Worm (Caenorhabditis elegans) whole organism, L3 larva: ENCODE measurements around the gene T10C6.6.
"Not testable (repeated sequence)": the region's sequence is repeated elsewhere in the genome, so short reads cannot be mapped to it uniquely, and the experiment has no call there.

Experiments
- R02D3.7 ChIP-seq: fragments of 150-350 bp; optimal IDR thresholded peaks from 2 replicates; lab custom pipeline; 2014; ENCODE audit warnings: missing biosample characterization, missing genetic modification characterization
- ZK546.5 ChIP-seq: sonication (generic microtip); optimal IDR thresholded peaks from 2 replicates; lab custom pipeline; 2017; ENCODE audit warnings: missing biosample characterization, missing genetic modification characterization
- aly-2 ChIP-seq: fragments of 150-350 bp; optimal IDR thresholded peaks from 2 replicates; lab custom pipeline; 2014; ENCODE audit warnings: missing biosample characterization, missing genetic modification characterization
- ama-1 ChIP-seq: fragments of 150-350 bp; optimal IDR thresholded peaks from 2 replicates; lab custom pipeline; 2018
- ceh-16 ChIP-seq: sonication (generic microtip); optimal IDR thresholded peaks from 2 replicates; lab custom pipeline; 2017; ENCODE audit warnings: missing biosample characterization, missing genetic modification characterization
- ceh-28 ChIP-seq: fragments of 150-350 bp; optimal IDR thresholded peaks from 2 replicates; lab custom pipeline; 2014; ENCODE audit warnings: missing biosample characterization, missing genetic modification reagents, missing genetic modification characterization
- ceh-82 ChIP-seq: fragments of 150-350 bp; optimal IDR thresholded peaks from 2 replicates; lab custom pipeline; 2014; ENCODE audit warnings: missing biosample characterization, missing genetic modification characterization
- ceh-9 ChIP-seq: sonication (generic microtip); optimal IDR thresholded peaks from 2 replicates; lab custom pipeline; 2018; ENCODE audit warnings: missing biosample characterization, missing genetic modification characterization
- daf-12 ChIP-seq: fragments of 150-350 bp; optimal IDR thresholded peaks from 2 replicates; lab custom pipeline; 2014; ENCODE audit warnings: missing biosample characterization, missing genetic modification reagents, missing genetic modification characterization
- egl-27 ChIP-seq: sonication (generic microtip); optimal IDR thresholded peaks from 4 replicates; lab custom pipeline; 2017; ENCODE audit warnings: missing biosample characterization, missing genetic modification reagents, missing genetic modification characterization
- egl-5 ChIP-seq: fragments of 150-350 bp; optimal IDR thresholded peaks from 2 replicates; lab custom pipeline; 2017; ENCODE audit warnings: missing biosample characterization, missing genetic modification reagents, missing genetic modification characterization, inconsistent platforms
- elt-1 ChIP-seq: fragments of 150-350 bp; optimal IDR thresholded peaks from 2 replicates; lab custom pipeline; 2014; ENCODE audit warnings: missing biosample characterization, missing genetic modification characterization
- elt-2 ChIP-seq: sonication (generic microtip); optimal IDR thresholded peaks from 2 replicates; lab custom pipeline; 2016; ENCODE audit warnings: missing genetic modification reagents, mild to moderate bottlenecking, missing genetic modification characterization, missing compliant biosample characterization
- elt-3 ChIP-seq, 3 experiments: fragments of 150-350 bp in 1 of 3; sonication (generic microtip) in 2 of 3; optimal IDR thresholded peaks; 2 replicates in 2 of 3; 4 replicates in 1 of 3; lab custom pipeline; 2014 to 2017; ENCODE audit warnings: missing biosample characterization in 3 of 3, missing genetic modification characterization in 3 of 3
- eor-1 ChIP-seq, 2 experiments: fragments of 150-350 bp; optimal IDR thresholded peaks; 2 replicates each; lab custom pipeline; 2014 to 2018; ENCODE audit warnings: missing biosample characterization in 2 of 2, missing genetic modification characterization in 2 of 2
- fkh-10 ChIP-seq: sonication (generic microtip); optimal IDR thresholded peaks from 2 replicates; lab custom pipeline; 2017; ENCODE audit warnings: missing biosample characterization, missing genetic modification reagents, missing genetic modification characterization
- fos-1 ChIP-seq: fragments of 150-350 bp; optimal IDR thresholded peaks from 2 replicates; lab custom pipeline; 2014; ENCODE audit warnings: missing biosample characterization, missing genetic modification characterization
- hmg-11 ChIP-seq: sonication (generic microtip); optimal IDR thresholded peaks from 2 replicates; lab custom pipeline; 2016; ENCODE audit warnings: missing genetic modification characterization, missing compliant biosample characterization
- jun-1 ChIP-seq: fragments of 150-350 bp; optimal IDR thresholded peaks from 2 replicates; lab custom pipeline; 2014; ENCODE audit warnings: missing biosample characterization, missing genetic modification reagents, missing genetic modification characterization
- lin-15B ChIP-seq: fragments of 150-350 bp; optimal IDR thresholded peaks from 2 replicates; lab custom pipeline; 2014; ENCODE audit warnings: missing biosample characterization, missing genetic modification characterization
- lin-39 ChIP-seq: fragments of 150-350 bp; optimal IDR thresholded peaks from 2 replicates; lab custom pipeline; 2018; ENCODE audit warnings: missing biosample characterization, missing genetic modification reagents, missing genetic modification characterization
- lsy-12 ChIP-seq: sonication (generic microtip); optimal IDR thresholded peaks from 2 replicates; lab custom pipeline; 2016; ENCODE audit warnings: mild to moderate bottlenecking, missing genetic modification characterization, missing compliant biosample characterization
- mdl-1 ChIP-seq: fragments of 150-350 bp; optimal IDR thresholded peaks from 2 replicates; lab custom pipeline; 2014; ENCODE audit warnings: missing biosample characterization, missing genetic modification characterization
- nfya-1 ChIP-seq: sonication (generic microtip); optimal IDR thresholded peaks from 2 replicates; lab custom pipeline; 2017; ENCODE audit warnings: missing genetic modification characterization, mild to moderate bottlenecking, missing compliant biosample characterization, antibody characterized with exemption, moderate library complexity; ENCODE audit not compliant: insufficient read depth
- nhr-11 ChIP-seq: fragments of 150-350 bp; optimal IDR thresholded peaks from 2 replicates; lab custom pipeline; 2014; ENCODE audit warnings: missing biosample characterization, missing genetic modification characterization
- nhr-23 ChIP-seq: fragments of 150-350 bp; optimal IDR thresholded peaks from 2 replicates; lab custom pipeline; 2014; ENCODE audit warnings: missing biosample characterization, missing genetic modification reagents, missing genetic modification characterization
- nhr-237 ChIP-seq: fragments of 150-350 bp; optimal IDR thresholded peaks from 2 replicates; lab custom pipeline; 2014; ENCODE audit warnings: missing biosample characterization, missing genetic modification characterization
- nhr-25 ChIP-seq: sonication (generic microtip); optimal IDR thresholded peaks from 2 replicates; lab custom pipeline; 2017; ENCODE audit warnings: missing biosample characterization, missing genetic modification characterization
- nhr-28 ChIP-seq: fragments of 150-350 bp; optimal IDR thresholded peaks from 2 replicates; lab custom pipeline; 2014; ENCODE audit warnings: missing biosample characterization, missing genetic modification characterization
- nhr-67 ChIP-seq: fragments of 150-350 bp; optimal IDR thresholded peaks from 2 replicates; lab custom pipeline; 2014; ENCODE audit warnings: missing biosample characterization, missing genetic modification characterization
- nhr-76 ChIP-seq: fragments of 150-350 bp; sonication (generic microtip); optimal IDR thresholded peaks from 5 replicates; lab custom pipeline; 2014; ENCODE audit warnings: missing biosample characterization, missing genetic modification characterization
- nhr-77 ChIP-seq: fragments of 150-350 bp; optimal IDR thresholded peaks from 2 replicates; lab custom pipeline; 2014; ENCODE audit warnings: missing biosample characterization, missing genetic modification characterization
- pha-4 ChIP-seq: fragments of 150-350 bp; optimal IDR thresholded peaks from 2 replicates; lab custom pipeline; 2014; ENCODE audit warnings: missing biosample characterization, missing genetic modification reagents, missing genetic modification characterization
- pqm-1 ChIP-seq: fragments of 150-350 bp; optimal IDR thresholded peaks from 2 replicates; lab custom pipeline; 2017; ENCODE audit warnings: missing biosample characterization, missing genetic modification characterization, inconsistent platforms
- sea-2 ChIP-seq: fragments of 150-350 bp; sonication (generic microtip); optimal IDR thresholded peaks from 4 replicates; lab custom pipeline; 2014; ENCODE audit warnings: missing biosample characterization, missing genetic modification reagents, missing genetic modification characterization
- skn-1 ChIP-seq: fragments of 150-350 bp; optimal IDR thresholded peaks from 2 replicates; lab custom pipeline; 2014; ENCODE audit warnings: missing biosample characterization, missing genetic modification characterization
- tbx-2 ChIP-seq: sonication (generic microtip); optimal IDR thresholded peaks from 2 replicates; lab custom pipeline; 2016; ENCODE audit warnings: mild to moderate bottlenecking, missing genetic modification characterization, missing compliant biosample characterization
- unc-39 ChIP-seq: sonication (generic microtip); optimal IDR thresholded peaks from 4 replicates; lab custom pipeline; 2017; ENCODE audit warnings: missing biosample characterization, missing genetic modification characterization
- zag-1 ChIP-seq: fragments of 150-350 bp; optimal IDR thresholded peaks from 2 replicates; lab custom pipeline; 2014; ENCODE audit warnings: missing biosample characterization, missing genetic modification characterization
- ztf-11 ChIP-seq: fragments of 150-350 bp; optimal IDR thresholded peaks from 2 replicates; lab custom pipeline; 2014; ENCODE audit warnings: missing biosample characterization, missing genetic modification characterization
- ztf-4 ChIP-seq: fragments of 150-350 bp; optimal IDR thresholded peaks from 2 replicates; lab custom pipeline; 2014; ENCODE audit warnings: missing biosample characterization, missing genetic modification characterization

The T10C6.6 gene

DNA sequence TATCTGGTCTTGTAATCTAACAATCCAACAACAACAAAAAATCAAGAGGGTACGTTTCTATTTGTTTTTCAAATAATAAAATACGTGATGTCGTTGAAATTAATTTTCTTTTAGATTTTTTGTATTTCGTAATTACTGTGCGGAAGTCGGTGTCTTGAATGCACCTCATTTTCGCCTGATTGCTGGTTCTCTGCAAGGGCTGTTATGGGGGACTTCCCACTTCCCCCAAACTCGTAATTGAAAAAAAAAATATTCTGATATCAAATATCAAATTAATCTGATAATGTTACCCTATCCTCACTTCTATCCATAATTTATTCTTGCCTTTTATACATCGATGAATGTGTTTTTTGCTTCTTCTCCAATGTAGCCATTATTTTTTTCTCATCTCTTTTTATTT is 36.1 kb upstream of the T10C6.6 start, which contains the start of gene F36G9.15:
F36G9.15 (minus strand) TSS at position 101 of the 400 bp plus-strand sequence.
- no peak for TF ChIP-seq ztf-11
- no peak for TF ChIP-seq zag-1
- no peak for TF ChIP-seq aly-2
- TF ChIP-seq pqm-1 (tag; lab: Kevin White, UChicago): no peak
- no peak for TF ChIP-seq ceh-9
- TF ChIP-seq eor-1 (tag; optimal IDR thresholded peaks at IDR 0.05; lab: Kevin White, UChicago): no peak
- no peak for TF ChIP-seq elt-1 (tag; lab: Kevin White, UChicago)
- no peak for TF ChIP-seq unc-39 (tag; lab: Kevin White, UChicago)
- no peak for TF ChIP-seq nhr-23 (tag; lab: Kevin White, UChicago)
- TF ChIP-seq nhr-67: no peak
- no peak for TF ChIP-seq nhr-28 (tag; lab: Kevin White, UChicago)
- TF ChIP-seq lin-15B: no peak
- TF ChIP-seq, all 47 proteins: peak for 0

DNA sequence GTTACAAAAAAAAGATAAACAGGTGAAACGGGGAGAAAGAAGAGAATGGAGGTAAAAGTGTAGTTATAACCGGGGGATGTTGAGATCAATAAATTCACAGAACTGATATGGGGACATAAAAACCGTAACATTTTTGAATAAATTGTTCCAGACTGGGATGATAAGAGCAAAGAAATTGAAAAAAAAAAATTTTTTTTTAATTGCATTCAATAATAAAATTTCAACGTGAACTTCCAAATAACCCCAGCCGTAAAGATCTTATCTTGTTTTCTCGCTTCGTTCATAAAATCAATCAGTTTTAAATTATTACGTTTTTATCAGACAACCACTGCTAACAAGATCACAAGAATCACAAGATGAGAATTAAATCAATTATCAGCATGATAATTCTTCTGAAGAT is 32.3 kb upstream of the T10C6.6 start, which contains the start of gene C06C6.7:
C06C6.7 (plus strand) TSS at position 301 of the 400 bp plus-strand sequence.
- not testable (repeated sequence) for TF ChIP-seq aly-2; ztf-4 (tag; lab: Kevin White, UChicago); nfya-1

DNA sequence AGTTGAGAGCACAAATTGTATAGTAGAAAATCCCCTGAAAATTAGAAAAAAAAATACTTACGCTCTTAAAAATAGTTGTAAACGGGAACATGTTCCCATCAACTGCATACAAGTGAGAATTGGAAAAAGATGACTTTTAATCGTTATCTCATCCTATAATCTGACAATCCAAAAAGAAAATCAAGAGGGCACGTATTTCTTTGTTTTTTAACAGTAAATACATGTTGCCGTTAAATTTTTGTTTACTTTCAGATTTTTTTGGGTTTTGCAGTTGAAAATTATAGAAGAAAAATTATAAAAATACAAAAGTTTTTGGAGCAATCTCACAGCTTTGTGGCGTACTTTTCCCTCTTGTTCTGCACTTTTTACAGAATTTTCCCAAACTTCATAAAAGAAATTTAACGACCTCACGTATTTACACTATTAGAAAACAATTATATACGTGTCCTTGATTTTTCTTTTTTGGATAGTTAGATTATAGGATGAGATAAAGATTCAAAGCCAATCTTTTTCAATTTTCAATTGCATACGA is 27.4 kb upstream of the T10C6.6 start, which contains the start of the genes C06C6.9 and C06C6.8:
C06C6.9 (minus strand) TSS at position 101 of the 532 bp plus-strand sequence.
C06C6.8 (plus strand) TSS at position 482 of the 532 bp plus-strand sequence.
- TF ChIP-seq jun-1 (tag; lab: Kevin White, UChicago): no peak
- TF ChIP-seq nhr-11 (tag; lab: Kevin White, UChicago): no peak
- TF ChIP-seq lsy-12 (tag; lab: Kevin White, UChicago): no peak
- TF ChIP-seq hmg-11 (tag; lab: Kevin White, UChicago): no peak
- TF ChIP-seq pqm-1 (tag; lab: Kevin White, UChicago): no peak
- no peak for TF ChIP-seq zag-1
- TF ChIP-seq fkh-10: no peak
- TF ChIP-seq sea-2 (GFP tag; lab: Kevin White, UChicago): no peak

DNA sequence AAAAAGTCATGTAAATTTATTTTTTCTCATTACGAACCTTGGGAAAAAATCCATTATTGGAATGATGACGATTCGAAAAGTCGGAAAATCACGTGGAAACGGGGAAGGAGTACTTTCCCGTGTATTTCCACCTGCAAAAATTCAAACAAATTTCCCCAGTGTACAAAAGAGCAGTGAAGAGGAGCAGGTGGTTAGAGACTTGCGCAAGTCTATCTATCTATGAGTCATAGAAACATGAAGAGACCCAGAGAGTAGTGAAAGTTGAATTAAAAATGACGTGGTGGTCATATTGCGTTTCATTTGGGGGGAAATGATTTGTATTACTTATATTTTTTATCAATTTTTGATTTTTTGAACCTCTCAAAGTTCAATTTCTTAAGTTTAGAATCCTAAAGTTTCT is 23.7 kb upstream of the T10C6.6 start, which contains the start of gene nhr-50:
nhr-50 (minus strand) TSS at position 199 of the 400 bp plus-strand sequence.
- no peak for TF ChIP-seq ceh-28 (tag; lab: Kevin White, UChicago)
- TF ChIP-seq aly-2: no peak
- peak; percentile 80 for TF ChIP-seq elt-2 (tag; lab: Kevin White, UChicago)
- no peak for TF ChIP-seq fkh-10
- TF ChIP-seq egl-5 (tag; lab: Kevin White, UChicago): no peak
- no peak for TF ChIP-seq ZK546.5 (tag; lab: Kevin White, UChicago)
- TF ChIP-seq nhr-25: peak; percentile 12
- TF ChIP-seq sea-2 (GFP tag; lab: Kevin White, UChicago): no peak
- TF ChIP-seq eor-1 (tag; optimal IDR thresholded peaks at IDR 0.05; lab: Kevin White, UChicago): no peak
- no peak for TF ChIP-seq lsy-12 (tag; lab: Kevin White, UChicago)
- TF ChIP-seq elt-1 (tag; lab: Kevin White, UChicago): no peak
- TF ChIP-seq elt-3 (tag; optimal IDR thresholded peaks at IDR 0.05; lab: Kevin White, UChicago): no peak
- TF ChIP-seq ama-1: no peak
- TF ChIP-seq R02D3.7 (tag; lab: Kevin White, UChicago): no peak
- TF ChIP-seq nhr-28 (tag; lab: Kevin White, UChicago): no peak
- TF ChIP-seq nhr-76 (tag; lab: Kevin White, UChicago): no peak
- no peak for TF ChIP-seq ztf-11
- no peak for TF ChIP-seq egl-27 (tag; lab: Kevin White, UChicago)
- no peak for TF ChIP-seq nhr-77 (tag; lab: Kevin White, UChicago)
- no peak for TF ChIP-seq lin-15B
- TF ChIP-seq pha-4 (tag; lab: Kevin White, UChicago): peak; percentile 93
- no peak for TF ChIP-seq daf-12 (tag; lab: Kevin White, UChicago)
- no peak for TF ChIP-seq nhr-67
- TF ChIP-seq tbx-2: no peak
- peak; percentile 69 for TF ChIP-seq fos-1
- TF ChIP-seq mdl-1 (tag; lab: Kevin White, UChicago): peak; percentile 13
- TF ChIP-seq pqm-1 (tag; lab: Kevin White, UChicago): peak; percentile 84
- TF ChIP-seq skn-1 (tag; lab: Kevin White, UChicago): peak; percentile 13
- TF ChIP-seq ceh-16: no peak
- no peak for TF ChIP-seq lin-39
- TF ChIP-seq jun-1 (tag; lab: Kevin White, UChicago): peak; percentile 92
- TF ChIP-seq nhr-237 (tag; lab: Kevin White, UChicago): no peak
- TF ChIP-seq ceh-82 (tag; lab: Kevin White, UChicago): no peak
- no peak for TF ChIP-seq nfya-1
- TF ChIP-seq nhr-23 (tag; lab: Kevin White, UChicago): peak; percentile 55
